Fruit fly (Drosophila melanogaster): ENCODE measurements around the gene CG16719.

Gene CG16719

DNA sequence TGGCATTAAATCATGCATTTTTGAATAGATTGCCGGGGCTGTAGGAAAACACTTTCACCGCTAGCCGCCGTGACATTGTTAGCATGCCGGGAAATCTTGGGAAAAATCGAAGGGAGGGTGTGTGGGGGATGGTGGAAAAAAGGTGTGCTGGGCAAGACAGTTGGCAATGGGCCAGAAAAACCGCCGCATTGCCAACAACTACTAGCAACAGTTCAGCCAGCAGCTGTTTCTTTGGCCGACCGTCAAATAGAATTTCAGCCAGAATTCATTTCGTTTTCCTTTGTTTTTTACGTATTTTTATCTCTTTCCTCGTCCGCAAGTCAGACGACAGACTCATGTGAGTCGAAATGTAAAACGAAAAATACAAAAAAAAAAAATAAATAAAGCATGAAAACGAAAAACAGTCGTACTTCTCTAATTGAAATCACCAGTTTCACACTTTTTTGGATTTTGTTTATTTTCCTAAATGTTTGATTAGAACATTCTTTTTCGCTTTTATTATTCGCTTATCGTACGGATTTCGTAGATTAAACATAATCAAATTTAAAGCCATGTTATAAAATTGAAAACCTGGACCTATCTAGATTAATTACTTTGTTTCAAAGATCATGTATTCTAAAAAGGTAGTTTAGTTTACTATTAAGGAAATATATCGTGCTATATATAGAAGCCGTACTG is 6.0 kb downstream of the CG16719 start:
- TF ChIP-seq Ets98B (GFP tag; IDR thresholded peaks at IDR 0.05) (no peak; the same call in 1 of the 2 replicates), CG8301 (tag; optimal IDR thresholded peaks at IDR 0.05) (peak; percentile 19), CG13204 (GFP tag; optimal IDR thresholded peaks at IDR 0.05) (no peak), D1 (tag; optimal IDR thresholded peaks at IDR 0.05) (no peak), Pif1A (GFP tag; optimal IDR thresholded peaks at IDR 0.05) (no peak), rn (GFP tag; IDR thresholded peaks at IDR 0.05) (no peak), EcR (GFP tag; optimal IDR thresholded peaks at IDR 0.05) (no peak), CG14655 (GFP tag; optimal IDR thresholded peaks at IDR 0.05) (peak; percentile 26), CG34367 (tag; optimal IDR thresholded peaks at IDR 0.05) (no peak), fd96Ca (GFP tag; IDR thresholded peaks at IDR 0.05) (no peak), CG32121 (GFP tag; IDR thresholded peaks at IDR 0.05) (peak; percentile 91), CG17806 (tag; optimal IDR thresholded peaks at IDR 0.05) (no peak), CG4496 (GFP tag; IDR thresholded peaks at IDR 0.05) (peak; percentile 37; the same call in 1 of the 3 replicates), Pif1B (GFP tag; optimal IDR thresholded peaks at IDR 0.05) (no peak), CG15710 (tag; optimal IDR thresholded peaks at IDR 0.05) (no peak), CG8159 (tag; optimal IDR thresholded peaks at IDR 0.05) (no peak), CG10348 (GFP tag; IDR thresholded peaks at IDR 0.05) (no peak), CG12605 (GFP tag; IDR thresholded peaks at IDR 0.05) (0 out of 2 replicates have a peak, but pooled peaks have one; percentile 22), gl (tag; optimal IDR thresholded peaks at IDR 0.05) (no peak), Snoo (tag; optimal IDR thresholded peaks at IDR 0.05) (peak; percentile 9), CG9948 (tag; optimal IDR thresholded peaks at IDR 0.05) (no peak)

dm6 chr3L:9691476-9691826 is 6.5 kb downstream of the CG16719 start:
- TF ChIP-seq CG14655 (GFP tag; optimal IDR thresholded peaks at IDR 0.05), result no peak
- no peak for TF ChIP-seq CG34367 (tag; optimal IDR thresholded peaks at IDR 0.05)
- no peak for TF ChIP-seq CG13204 (GFP tag; optimal IDR thresholded peaks at IDR 0.05)
- no peak for TF ChIP-seq Ets98B (GFP tag; IDR thresholded peaks at IDR 0.05)
- TF ChIP-seq gl (tag; optimal IDR thresholded peaks at IDR 0.05), result no peak
- no peak for TF ChIP-seq Snoo (tag; optimal IDR thresholded peaks at IDR 0.05)
- no peak for TF ChIP-seq fd96Ca (GFP tag; IDR thresholded peaks at IDR 0.05)
- TF ChIP-seq CG32121 (GFP tag; IDR thresholded peaks at IDR 0.05), result no peak
- TF ChIP-seq CG8301 (tag; optimal IDR thresholded peaks at IDR 0.05), result no peak

dm6 chr3L:9692234-9692891 is 7.4 kb downstream of the CG16719 start:
- TF ChIP-seq Ets98B (GFP tag; IDR thresholded peaks at IDR 0.05) (peak; percentile 54; the same call in 1 of the 2 replicates), gl (tag; optimal IDR thresholded peaks at IDR 0.05) (no peak), CG12605 (GFP tag; IDR thresholded peaks at IDR 0.05) (peak; percentile 32; the same call in 1 of the 2 replicates), CG17806 (tag; optimal IDR thresholded peaks at IDR 0.05) (no peak), EcR (GFP tag; optimal IDR thresholded peaks at IDR 0.05) (peak; percentile 80)

- TF ChIP-seq gl (tag; optimal IDR thresholded peaks at IDR 0.05) (peak; percentile 69), CG9948 (tag; optimal IDR thresholded peaks at IDR 0.05) (peak; percentile 92), CG17806 (tag; optimal IDR thresholded peaks at IDR 0.05) (peak; percentile 83), CG32121 (GFP tag; IDR thresholded peaks at IDR 0.05) (peak; percentile 73), CG12605 (GFP tag; IDR thresholded peaks at IDR 0.05) (no peak), CG4496 (GFP tag; IDR thresholded peaks at IDR 0.05) (peak; percentile 82), Ets98B (GFP tag; IDR thresholded peaks at IDR 0.05) (peak; percentile 39; the same call in 1 of the 2 replicates), fd96Ca (GFP tag; IDR thresholded peaks at IDR 0.05) (peak; percentile 87; the same call in 2 of the 3 replicates), EcR (GFP tag; optimal IDR thresholded peaks at IDR 0.05) (no peak), CG13204 (GFP tag; optimal IDR thresholded peaks at IDR 0.05) (peak; percentile 66), Snoo (tag; optimal IDR thresholded peaks at IDR 0.05) (peak; percentile 93), CG34367 (tag; optimal IDR thresholded peaks at IDR 0.05) (peak; percentile 86), CG8301 (tag; optimal IDR thresholded peaks at IDR 0.05) (peak; percentile 94), CG10348 (GFP tag; IDR thresholded peaks at IDR 0.05) (peak; percentile 56; the same call in 1 of the 2 replicates), Pif1B (GFP tag; optimal IDR thresholded peaks at IDR 0.05) (peak; percentile 89), CG14655 (GFP tag; optimal IDR thresholded peaks at IDR 0.05) (peak; percentile 97), Pif1A (GFP tag; optimal IDR thresholded peaks at IDR 0.05) (peak; percentile 93), rn (GFP tag; IDR thresholded peaks at IDR 0.05) (peak; percentile 56; the same call in 1 of the 2 replicates), CG8159 (tag; optimal IDR thresholded peaks at IDR 0.05) (peak; percentile 95), D1 (tag; optimal IDR thresholded peaks at IDR 0.05) (peak; percentile 84), CG15710 (tag; optimal IDR thresholded peaks at IDR 0.05) (peak; percentile 92)
Observed at dm6 chr3L:9692892-9693551, 8.1 kb downstream of the CG16719 start.

DNA sequence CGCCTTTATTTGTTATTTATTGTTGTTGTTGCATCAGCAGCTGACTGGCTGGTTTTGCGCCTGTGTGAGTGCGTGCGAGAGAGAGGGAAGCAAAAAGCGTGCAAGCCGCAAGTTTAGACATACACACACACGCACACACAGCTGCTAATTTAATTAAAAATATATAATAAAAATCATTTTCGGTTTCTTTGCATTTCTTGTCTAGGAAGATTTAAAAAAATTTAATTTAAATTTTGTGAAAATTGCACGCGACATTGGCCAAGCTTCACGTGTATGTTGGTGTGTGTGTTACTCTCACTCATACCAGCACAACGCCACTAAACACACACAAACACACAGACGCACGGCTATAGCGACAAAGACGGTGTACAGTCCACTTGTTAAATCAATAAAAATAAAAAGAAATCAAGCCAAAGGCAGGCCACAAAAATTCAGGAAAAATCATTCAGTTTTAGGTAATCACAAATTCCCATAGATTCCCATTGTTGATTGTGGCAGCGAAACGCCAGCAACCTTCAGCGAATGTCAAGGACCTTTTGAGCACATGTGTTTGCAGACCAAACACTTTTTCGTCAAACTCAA is 8.7 kb downstream of the CG16719 start:
- TF ChIP-seq Pif1B (GFP tag; optimal IDR thresholded peaks at IDR 0.05) (no peak), CG17806 (tag; optimal IDR thresholded peaks at IDR 0.05) (no peak), fd96Ca (GFP tag; IDR thresholded peaks at IDR 0.05) (no peak), Ets98B (GFP tag; IDR thresholded peaks at IDR 0.05) (no peak; the same call in 1 of the 2 replicates), CG32121 (GFP tag; IDR thresholded peaks at IDR 0.05) (peak; percentile 27; the same call in 1 of the 2 replicates), CG4496 (GFP tag; IDR thresholded peaks at IDR 0.05) (peak; percentile 63; the same call in 1 of the 3 replicates), Snoo (tag; optimal IDR thresholded peaks at IDR 0.05) (no peak)
